Worm (Caenorhabditis elegans) whole organism, young adult: ENCODE results near the gene tdpo-1.

Source experiments
- F49E8.2 ChIP-seq: sonication (generic microtip); optimal IDR thresholded peaks from 3 replicates; lab custom pipeline; 2017; ENCODE audit warnings: missing genetic modification characterization, mild to moderate bottlenecking, missing compliant biosample characterization, antibody characterized with exemption, moderate library complexity; ENCODE audit not compliant: insufficient read depth
- madf-8 ChIP-seq: fragments of 200-800 bp; sonication (Bioruptor generic); conservative IDR thresholded peaks from 2 replicates; pipeline ENCODE4 v1.3.6; 2022; ENCODE audit warnings: missing genetic modification reagents, missing genetic modification characterization, missing compliant biosample characterization
- ztf-18 ChIP-seq: sonication (generic microtip); optimal IDR thresholded peaks from 2 replicates; lab custom pipeline; 2016; ENCODE audit warnings: missing genotype, mild to moderate bottlenecking, missing genetic modification characterization, missing compliant biosample characterization
- ztf-28 ChIP-seq: fragments of 200-800 bp; sonication (Bioruptor generic); IDR thresholded peaks from 2 replicates; pipeline ENCODE4 v1.3.6; 2022; ENCODE audit warnings: missing genetic modification reagents, missing genetic modification characterization, missing compliant biosample characterization

DNA sequence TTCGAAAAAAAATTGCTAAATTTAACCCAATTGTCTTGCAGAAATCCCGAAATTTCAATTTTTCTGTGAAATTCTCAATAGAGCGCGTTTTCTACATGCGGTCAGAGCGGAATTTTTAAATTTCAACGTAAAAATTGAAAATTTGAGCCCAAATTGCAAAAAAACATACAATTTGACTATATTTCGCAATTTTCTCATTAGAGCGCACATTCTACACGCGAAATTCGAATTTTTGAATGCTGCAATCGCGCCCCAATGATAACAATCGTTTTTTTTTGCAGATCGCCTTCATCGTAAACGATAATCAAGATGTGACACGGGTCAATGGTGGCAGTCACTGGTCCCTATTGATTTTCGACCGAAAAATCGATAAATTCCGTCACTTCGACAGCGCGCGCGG, 4.4 kb downstream of the tdpo-1 start:
- TF ChIP-seq F49E8.2, result no peak
- TF ChIP-seq ztf-28 (GFP tag; lab: Robert Waterston, UW), result no peak
- no peak for TF ChIP-seq ztf-18 (tag; lab: Kevin White, UChicago)
- no peak for TF ChIP-seq madf-8 (GFP tag; lab: Robert Waterston, UW)
